Worm (Caenorhabditis elegans) whole organism, L4 larva: ENCODE data around the gene srx-33.
A peak's percentile ranks its signal among the peaks of the same experiment; 100 is the strongest.

ENCODE experiments used
- R02D3.7 ChIP-seq: fragments of 150-350 bp; sonication (generic microtip); optimal IDR thresholded peaks from 3 replicates; lab custom pipeline; 2014; ENCODE audit warnings: missing biosample characterization, missing genetic modification characterization
- Y105C5A.15 ChIP-seq: fragments of 200-800 bp; sonication (Bioruptor generic); IDR thresholded peaks from 2 replicates; pipeline ENCODE4 v1.3.6; 2022; ENCODE audit warnings: missing genetic modification characterization, missing compliant biosample characterization
- Y5F2A.4 ChIP-seq: fragments of 200-800 bp; sonication (Bioruptor generic); optimal IDR thresholded peaks from 2 replicates; lab custom pipeline; 2018; ENCODE audit warnings: mild to moderate bottlenecking, missing genetic modification characterization, missing compliant biosample characterization
- ZK546.5 ChIP-seq, 2 experiments: sonication (generic microtip); optimal IDR thresholded peaks; 2 replicates each; lab custom pipeline; 2017; ENCODE audit warnings: missing biosample characterization in 2 of 2, missing genetic modification characterization in 2 of 2
- aha-1 ChIP-seq: fragments of 150-350 bp; peaks from one replicate; lab custom pipeline; 2014; ENCODE audit warnings: missing biosample characterization, missing genetic modification characterization
- aly-2 ChIP-seq: sonication (generic microtip); optimal IDR thresholded peaks from 2 replicates; lab custom pipeline; 2018; ENCODE audit warnings: missing biosample characterization, missing genetic modification characterization
- ama-1 ChIP-seq: fragments of 150-350 bp; optimal IDR thresholded peaks from 2 replicates; lab custom pipeline; 2014; ENCODE audit warnings: inconsistent platforms, mixed read lengths
- arid-1 ChIP-seq: fragments of 200-800 bp; sonication (Bioruptor generic); conservative IDR thresholded peaks from 2 replicates; pipeline ENCODE4 v1.3.6; 2022; ENCODE audit warnings: missing genetic modification reagents, missing genetic modification characterization, missing compliant biosample characterization
- attf-4 ChIP-seq: sonication (generic microtip); optimal IDR thresholded peaks from 3 replicates; lab custom pipeline; 2017; ENCODE audit warnings: missing biosample characterization, missing genetic modification characterization
- ceh-28 ChIP-seq: fragments of 150-350 bp; optimal IDR thresholded peaks from 2 replicates; lab custom pipeline; 2014; ENCODE audit warnings: missing biosample characterization, missing genetic modification reagents, missing genetic modification characterization
- ceh-44 ChIP-seq: fragments of 200-800 bp; sonication (Bioruptor generic); IDR thresholded peaks from 2 replicates; pipeline ENCODE4 v1.3.6; 2022; ENCODE audit warnings: missing genetic modification reagents, missing genetic modification characterization, missing compliant biosample characterization
- cey-2 ChIP-seq: sonication (generic microtip); optimal IDR thresholded peaks from 3 replicates; lab custom pipeline; 2017; ENCODE audit warnings: missing genetic modification characterization, mild to moderate bottlenecking, missing compliant biosample characterization, antibody characterized with exemption, borderline replicate concordance; ENCODE audit not compliant: insufficient read depth
- daf-19 ChIP-seq: fragments of 200-800 bp; sonication (Bioruptor generic); conservative IDR thresholded peaks from 2 replicates; pipeline ENCODE4 v1.3.6; 2022; ENCODE audit warnings: missing genetic modification characterization, missing compliant biosample characterization
- dpl-1 ChIP-seq: fragments of 150-350 bp; optimal IDR thresholded peaks from 2 replicates; lab custom pipeline; 2014; ENCODE audit warnings: missing biosample characterization, missing genetic modification reagents, missing genetic modification characterization
- egl-43 ChIP-seq: fragments of 200-800 bp; sonication (Bioruptor generic); IDR thresholded peaks from 2 replicates; pipeline ENCODE4 v1.3.6; 2022; ENCODE audit warnings: missing genetic modification reagents, missing genetic modification characterization, missing compliant biosample characterization
- fkh-10 ChIP-seq: fragments of 150-350 bp; optimal IDR thresholded peaks from 2 replicates; lab custom pipeline; 2014; ENCODE audit warnings: missing biosample characterization, missing genetic modification reagents, missing genetic modification characterization
- fos-1 ChIP-seq: fragments of 150-350 bp; optimal IDR thresholded peaks from 2 replicates; lab custom pipeline; 2014; ENCODE audit warnings: missing biosample characterization, missing genetic modification characterization
- gei-8 ChIP-seq: fragments of 200-800 bp; sonication (Bioruptor generic); optimal IDR thresholded peaks from 2 replicates; lab custom pipeline; 2018; ENCODE audit warnings: mild to moderate bottlenecking, missing genetic modification characterization, missing compliant biosample characterization
- hif-1 ChIP-seq, 2 experiments: sonication (generic microtip); optimal IDR thresholded peaks; 2 replicates each; lab custom pipeline; 2016 to 2017; ENCODE audit warnings: missing compliant biosample characterization in 2 of 2, missing genetic modification characterization in 2 of 2, missing genetic modification reagents in 2 of 2, missing genotype in 2 of 2, mild to moderate bottlenecking in 1 of 2
- hlh-11 ChIP-seq: fragments of 200-800 bp; sonication (Bioruptor generic); optimal IDR thresholded peaks from 2 replicates; lab custom pipeline; 2018; ENCODE audit warnings: mild to moderate bottlenecking, missing genetic modification characterization, missing compliant biosample characterization
- hlh-30 ChIP-seq: sonication (generic microtip); optimal IDR thresholded peaks from 2 replicates; lab custom pipeline; 2017; ENCODE audit warnings: antibody characterized with exemption, mild to moderate bottlenecking, missing genetic modification characterization, missing compliant biosample characterization; ENCODE audit not compliant: insufficient read depth
- hmg-1.1 ChIP-seq: fragments of 200-800 bp; sonication (Bioruptor generic); IDR thresholded peaks from 2 replicates; pipeline ENCODE4 v1.3.6; 2022; ENCODE audit warnings: missing genetic modification reagents, missing genetic modification characterization, missing compliant biosample characterization
- jun-1 ChIP-seq: fragments of 150-350 bp; optimal IDR thresholded peaks from 2 replicates; lab custom pipeline; 2014; ENCODE audit warnings: missing biosample characterization, missing genetic modification reagents, missing genetic modification characterization
- lim-7 ChIP-seq: fragments of 200-800 bp; sonication (Bioruptor generic); IDR thresholded peaks from 2 replicates; pipeline ENCODE4 v1.3.6; 2022; ENCODE audit warnings: missing genetic modification characterization, missing compliant biosample characterization
- lin-1 ChIP-seq: fragments of 200-800 bp; sonication (Bioruptor generic); IDR thresholded peaks from 2 replicates; pipeline ENCODE4 v1.3.6; 2022; ENCODE audit warnings: missing genetic modification reagents, missing genetic modification characterization, missing compliant biosample characterization
- lin-38 ChIP-seq: fragments of 200-800 bp; sonication (Bioruptor generic); IDR thresholded peaks from 2 replicates; pipeline ENCODE4 v1.3.6; 2022; ENCODE audit warnings: missing genetic modification reagents, missing genetic modification characterization, missing compliant biosample characterization
- lin-39 ChIP-seq: fragments of 150-350 bp; optimal IDR thresholded peaks from 2 replicates; lab custom pipeline; 2014; ENCODE audit warnings: missing biosample characterization, missing genetic modification reagents, missing genetic modification characterization
- madf-5 ChIP-seq, 2 experiments: fragments of 200-800 bp; sonication (Bioruptor generic); IDR thresholded peaks; 2 replicates each; pipeline ENCODE4 v1.3.6; 2022; ENCODE audit warnings: missing compliant biosample characterization in 2 of 2, missing genetic modification characterization in 2 of 2
- mdt-29 ChIP-seq: fragments of 200-800 bp; sonication (Bioruptor generic); IDR thresholded peaks from 2 replicates; pipeline ENCODE4 v1.3.6; 2022; ENCODE audit warnings: missing genetic modification reagents, missing genetic modification characterization, missing compliant biosample characterization
- mxl-3 ChIP-seq: fragments of 200-800 bp; sonication (Bioruptor generic); optimal IDR thresholded peaks from 2 replicates; lab custom pipeline; 2018; ENCODE audit warnings: mild to moderate bottlenecking, missing genetic modification characterization, missing compliant biosample characterization
- nhr-111 ChIP-seq: fragments of 200-800 bp; sonication (Bioruptor generic); optimal IDR thresholded peaks from 2 replicates; lab custom pipeline; 2018; ENCODE audit warnings: mild to moderate bottlenecking, missing genetic modification characterization, missing compliant biosample characterization
- php-3 ChIP-seq: fragments of 200-800 bp; sonication (Bioruptor generic); IDR thresholded peaks from 2 replicates; pipeline ENCODE4 v1.3.6; 2022; ENCODE audit warnings: missing genetic modification reagents, missing genetic modification characterization, missing compliant biosample characterization
- rbr-2 ChIP-seq: sonication (generic microtip); optimal IDR thresholded peaks from 2 replicates; lab custom pipeline; 2016; ENCODE audit warnings: missing genotype, missing genetic modification characterization, missing compliant biosample characterization
- sdz-12 ChIP-seq: fragments of 200-800 bp; sonication (Bioruptor generic); optimal IDR thresholded peaks from 2 replicates; lab custom pipeline; 2018; ENCODE audit warnings: mild to moderate bottlenecking, missing genetic modification characterization, missing compliant biosample characterization
- set-16 ChIP-seq: fragments of 200-800 bp; sonication (Bioruptor generic); IDR thresholded peaks from 2 replicates; pipeline ENCODE4 v1.3.6; 2022; ENCODE audit warnings: missing genetic modification reagents, missing genetic modification characterization, missing compliant biosample characterization
- skn-1 ChIP-seq: fragments of 150-350 bp; optimal IDR thresholded peaks from 2 replicates; lab custom pipeline; 2014; ENCODE audit warnings: missing biosample characterization, missing genetic modification characterization
- tag-97 ChIP-seq: fragments of 200-800 bp; sonication (Bioruptor generic); IDR thresholded peaks from 2 replicates; pipeline ENCODE4 v1.3.6; 2022; ENCODE audit warnings: missing genetic modification characterization, missing compliant biosample characterization
- unc-62 ChIP-seq, 3 experiments: fragments of 150-350 bp in 1 of 3; sonication (generic microtip); optimal IDR thresholded peaks in 2 of 3; peaks in 1 of 3; 1 replicate in 1 of 3; 2 replicates in 2 of 3; lab custom pipeline; 2014 to 2017; ENCODE audit warnings: missing biosample characterization in 3 of 3, missing genetic modification characterization in 3 of 3, missing genetic modification reagents in 3 of 3, missing genotype in 1 of 3
- ztf-7 ChIP-seq: fragments of 150-350 bp; optimal IDR thresholded peaks from 2 replicates; lab custom pipeline; 2014; ENCODE audit warnings: missing biosample characterization, missing genetic modification characterization

srx-33 gene

ce11 chrV:7130974-7131373, 12.3 kb upstream of the srx-33 start, which contains the start of gene srx-36:
Gene srx-36 (minus strand): TSS chrV:7131074.
- TF ChIP-seq mdt-29 (GFP tag; lab: Robert Waterston, UW) (no peak), mxl-3 (GFP tag; lab: Kevin White, UChicago) (no peak), dpl-1 (no peak), ztf-7 (tag; lab: Kevin White, UChicago) (no peak), hif-1 (tag; optimal IDR thresholded peaks at IDR 0.05; lab: Kevin White, UChicago) (no peak), cey-2 (tag; lab: Kevin White, UChicago) (no peak), lim-7 (GFP tag; lab: Robert Waterston, UW) (no peak), ceh-28 (no peak), php-3 (GFP tag; lab: Robert Waterston, UW) (no peak), arid-1 (GFP tag; lab: Robert Waterston, UW) (no peak), egl-43 (GFP tag; lab: Robert Waterston, UW) (no peak), hlh-11 (no peak), jun-1 (tag; lab: Kevin White, UChicago) (no peak), hlh-30 (no peak), nhr-111 (GFP tag; lab: Kevin White, UChicago) (no peak), fos-1 (tag; lab: Kevin White, UChicago) (no peak), Y5F2A.4 (GFP tag; lab: Kevin White, UChicago) (no peak)

DNA sequence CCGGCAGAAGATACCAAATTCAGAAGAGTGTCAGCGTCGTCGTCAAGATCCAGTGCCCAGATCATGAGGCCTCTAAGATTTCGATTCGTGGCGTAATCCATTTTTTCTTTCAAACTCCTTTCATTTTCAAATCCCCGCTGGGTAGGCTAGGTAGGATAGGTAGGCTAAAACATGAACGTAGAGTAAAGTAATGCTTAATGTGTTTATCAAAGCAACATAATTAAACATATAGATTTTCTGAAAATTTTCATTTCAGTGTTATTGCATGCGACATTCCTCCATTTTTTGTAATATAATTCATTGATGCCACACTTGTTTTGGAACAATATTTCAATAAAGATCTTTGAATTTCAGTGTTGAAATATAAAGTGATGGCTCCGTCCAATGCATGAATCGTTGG, 10.8 kb upstream of the srx-33 start, which contains the start of gene T01C4.8:
T01C4.8 (minus strand) TSS at position 101 of the 400 bp plus-strand sequence.
- TF ChIP-seq hif-1 (tag; optimal IDR thresholded peaks at IDR 0.05; lab: Kevin White, UChicago) (no peak), ZK546.5 (tag; optimal IDR thresholded peaks at IDR 0.05; lab: Kevin White, UChicago) (no peak), attf-4 (tag; lab: Kevin White, UChicago) (no peak), daf-19 (no peak), Y5F2A.4 (GFP tag; lab: Kevin White, UChicago) (no peak), dpl-1 (no peak), sdz-12 (GFP tag; lab: Kevin White, UChicago) (no peak), aly-2 (tag; lab: Kevin White, UChicago) (no peak), ama-1 (lab: Kevin White, UChicago) (no peak), ceh-28 (no peak), hmg-1.1 (GFP tag; lab: Robert Waterston, UW) (no peak), rbr-2 (no peak), ceh-44 (GFP tag; lab: Robert Waterston, UW) (no peak), skn-1 (tag; lab: Kevin White, UChicago) (no peak), mxl-3 (GFP tag; lab: Kevin White, UChicago) (no peak), lin-1 (GFP tag; lab: Robert Waterston, UW) (no peak), Y105C5A.15 (GFP tag; lab: Robert Waterston, UW) (no peak), tag-97 (GFP tag; lab: Robert Waterston, UW) (no peak)

DNA sequence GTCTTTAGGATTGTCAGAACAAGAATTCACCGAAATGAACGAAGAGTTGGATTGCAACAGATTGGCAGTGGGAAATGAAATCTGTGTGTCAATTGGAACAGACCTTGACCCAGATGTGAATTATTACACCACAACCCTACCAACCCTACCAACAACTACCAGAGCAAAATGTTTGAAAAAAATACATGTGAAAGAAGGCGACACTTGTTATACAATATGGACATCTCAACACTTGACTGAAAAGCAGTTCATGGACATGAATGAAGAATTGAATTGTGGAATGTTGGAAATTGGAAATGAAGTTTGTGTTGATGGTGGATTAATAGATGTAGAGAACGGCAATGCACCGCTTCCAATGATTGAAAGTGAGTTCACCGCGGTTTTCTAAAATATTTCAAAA, 5.3 kb upstream of the srx-33 start:
- TF ChIP-seq lim-7 (GFP tag; lab: Robert Waterston, UW) = no peak
- TF ChIP-seq unc-62 (GFP tag; optimal IDR thresholded peaks at IDR 0.05 in 1 of 2; lab: Kevin White, UChicago) = peak in 1 of 2 experiments; percentile 96
- TF ChIP-seq unc-62 (tag; optimal IDR thresholded peaks at IDR 0.05; lab: Kevin White, UChicago) = no peak
- TF ChIP-seq R02D3.7 (tag; lab: Kevin White, UChicago) = no peak
- TF ChIP-seq, all 104 proteins: peak for 1

ce11 chrV:7123188-7123708, 4.6 kb upstream of the srx-33 start, which contains the start of gene lmd-5:
Gene lmd-5 (plus strand): TSS chrV:7123658.
- TF ChIP-seq fkh-10 (GFP tag; lab: Kevin White, UChicago) (no peak), unc-62 (GFP tag; optimal IDR thresholded peaks at IDR 0.05 in 1 of 2; lab: Kevin White, UChicago) (peak in 1 of 2 experiments; percentile 67), unc-62 (tag; optimal IDR thresholded peaks at IDR 0.05; lab: Kevin White, UChicago) (no peak), madf-5 (GFP tag; IDR thresholded peaks at IDR 0.05; lab: Robert Waterston, UW) (no peak), lin-38 (GFP tag; lab: Robert Waterston, UW) (no peak), aha-1 (tag; lab: Kevin White, UChicago) (peak; percentile 91), ama-1 (lab: Kevin White, UChicago) (no peak), set-16 (GFP tag; lab: Robert Waterston, UW) (no peak), daf-19 (no peak), lin-39 (tag; lab: Kevin White, UChicago) (no peak), gei-8 (GFP tag; lab: Kevin White, UChicago) (no peak)
